Worm (Caenorhabditis elegans): Measurements from ENCODE around the gene C35A5.4.

- TF ChIP-seq ama-1 (optimal IDR thresholded peaks at IDR 0.05): no peak
- TF ChIP-seq F13C5.2 (tag; optimal IDR thresholded peaks at IDR 0.05): no peak
- TF ChIP-seq tbx-11 (GFP tag; IDR thresholded peaks at IDR 0.05): no peak
- no peak for TF ChIP-seq hmg-4 (GFP tag; optimal IDR thresholded peaks at IDR 0.05)
- TF ChIP-seq hnd-1 (tag; optimal IDR thresholded peaks at IDR 0.05): no peak
- no peak for TF ChIP-seq tbx-37 (GFP tag; conservative IDR thresholded peaks at IDR 0.05)
- no peak for TF ChIP-seq scrt-1 (GFP tag; IDR thresholded peaks at IDR 0.05)
- TF ChIP-seq tra-4 (tag; optimal IDR thresholded peaks at IDR 0.05): no peak
- no peak for TF ChIP-seq pes-1 (GFP tag; IDR thresholded peaks at IDR 0.05)
- TF ChIP-seq hmbx-1 (tag; optimal IDR thresholded peaks at IDR 0.05): no peak
These were observed 28.6 kb upstream of the C35A5.4 start, which contains the start of gene egl-9 for ce11 chrV:10468190-10468589.
